Fruit fly (Drosophila melanogaster): ENCODE data around the gene CG33003.

The CG33003 gene

dm6 chr2L:4440881-4441737 lies 40.4 kb downstream of the CG33003 start, which contains the start of gene CG15431 (continued):
- no peak for TF ChIP-seq tna (GFP tag; IDR thresholded peaks at IDR 0.05; ENCODE audit: partially characterized antibody)
- no peak for TF ChIP-seq CG9876 (GFP tag; optimal IDR thresholded peaks at IDR 0.05)
- no peak for TF ChIP-seq Stat92E (GFP tag; optimal IDR thresholded peaks at IDR 0.05)
- TF ChIP-seq pb (GFP tag; optimal IDR thresholded peaks at IDR 0.05) = no peak
- no peak for TF ChIP-seq CG7928 (GFP tag; optimal IDR thresholded peaks at IDR 0.05)
- peak; percentile 63 for TF ChIP-seq CG17359 (tag; optimal IDR thresholded peaks at IDR 0.05)
- TF ChIP-seq Optix (GFP tag; IDR thresholded peaks at IDR 0.05) = 0 out of 3 replicates have a peak, but pooled peaks have one; percentile 50
- TF ChIP-seq CG6272 (GFP tag; IDR thresholded peaks at IDR 0.05) = peak; percentile 35; the same call in 1 of the 2 replicates
- TF ChIP-seq hkb (optimal IDR thresholded peaks at IDR 0.05) = no peak
- peak; percentile 67 for TF ChIP-seq hkb (GFP tag; IDR thresholded peaks at IDR 0.05)
- 0 out of 2 replicates have a peak, but pooled peaks have one; percentile 8 for TF ChIP-seq CG14667 (GFP tag; IDR thresholded peaks at IDR 0.05)
- TF ChIP-seq Mes4 (GFP tag; optimal IDR thresholded peaks at IDR 0.05) = no peak
- no peak for TF ChIP-seq p53 (GFP tag; optimal IDR thresholded peaks at IDR 0.05)
- peak; percentile 67 for TF ChIP-seq sd (tag; optimal IDR thresholded peaks at IDR 0.05)
- TF ChIP-seq mam (GFP tag; optimal IDR thresholded peaks at IDR 0.05) = peak; percentile 44
- peak; percentile 41 for TF ChIP-seq CG4854 (GFP tag; optimal IDR thresholded peaks at IDR 0.05)
- peak; percentile 57 for TF ChIP-seq ttk (GFP tag; IDR thresholded peaks at IDR 0.05)
- no peak for TF ChIP-seq CG10462 (GFP tag; optimal IDR thresholded peaks at IDR 0.05)
- TF ChIP-seq br (optimal IDR thresholded peaks at IDR 0.05) = no peak
- TF ChIP-seq CG31224 (GFP tag; IDR thresholded peaks at IDR 0.05) = peak; percentile 37; the same call in 1 of the 2 replicates
- TF ChIP-seq rib (GFP tag; IDR thresholded peaks at IDR 0.05) = peak; percentile 65
- TF ChIP-seq CG6654 (GFP tag; optimal IDR thresholded peaks at IDR 0.05) = no peak
- no peak for TF ChIP-seq CG15601 (tag; optimal IDR thresholded peaks at IDR 0.05)
- TF ChIP-seq CG8924 (tag; optimal IDR thresholded peaks at IDR 0.05) = peak; percentile 56
- peak; percentile 21 for TF ChIP-seq CG10274 (GFP tag; optimal IDR thresholded peaks at IDR 0.05)
- TF ChIP-seq CG4820 (GFP tag; optimal IDR thresholded peaks at IDR 0.05) = peak; percentile 25
- no peak for TF ChIP-seq CG7271 (tag; optimal IDR thresholded peaks at IDR 0.05)
- no peak for TF ChIP-seq cad (GFP tag; optimal IDR thresholded peaks at IDR 0.05)
- no peak for TF ChIP-seq trh (GFP tag; optimal IDR thresholded peaks at IDR 0.05)
- TF ChIP-seq Adf1 (GFP tag; IDR thresholded peaks at IDR 0.05) = peak; percentile 42; the same call in 1 of the 2 replicates
- TF ChIP-seq MBD-R2 (GFP tag; IDR thresholded peaks at IDR 0.05) = peak; percentile 35; the same call in 1 of the 2 replicates
- TF ChIP-seq CG16863 (GFP tag; optimal IDR thresholded peaks at IDR 0.05) = no peak
- no peak for TF ChIP-seq CG31365 (tag; optimal IDR thresholded peaks at IDR 0.05)
- TF ChIP-seq Bdp1 (GFP tag; optimal IDR thresholded peaks at IDR 0.05) = no peak
- no peak for TF ChIP-seq CG31388 (GFP tag; optimal IDR thresholded peaks at IDR 0.05)
- TF ChIP-seq Oli (tag; optimal IDR thresholded peaks at IDR 0.05) = peak; percentile 53
- TF ChIP-seq H15 (GFP tag; IDR thresholded peaks at IDR 0.05) = peak; percentile 65; the same call in 2 of the 3 replicates
- TF ChIP-seq Kr (GFP tag; optimal IDR thresholded peaks at IDR 0.05) = no peak
- peak; percentile 31 for TF ChIP-seq nmo (GFP tag; optimal IDR thresholded peaks at IDR 0.05)
- TF ChIP-seq CG7963 (GFP tag; IDR thresholded peaks at IDR 0.05; ENCODE audit: partially characterized antibody) = no peak
- TF ChIP-seq maf-S (GFP tag; optimal IDR thresholded peaks at IDR 0.05) = no peak
- no peak for TF ChIP-seq CG12155 (GFP tag; optimal IDR thresholded peaks at IDR 0.05)
- peak; percentile 52; the same call in 2 of the 3 replicates for TF ChIP-seq ase (GFP tag; IDR thresholded peaks at IDR 0.05)
- TF ChIP-seq CG1529 (GFP tag; optimal IDR thresholded peaks at IDR 0.05) = no peak
- TF ChIP-seq CG12299 (tag; optimal IDR thresholded peaks at IDR 0.05) = peak; percentile 56
- TF ChIP-seq Ssrp (tag; optimal IDR thresholded peaks at IDR 0.05) = no peak
- peak; percentile 17 for TF ChIP-seq CG4424 (GFP tag; optimal IDR thresholded peaks at IDR 0.05)
- TF ChIP-seq HLHmδ (GFP tag; optimal IDR thresholded peaks at IDR 0.05) = no peak
- peak; percentile 42 for TF ChIP-seq gro (GFP tag; optimal IDR thresholded peaks at IDR 0.05)
- peak; percentile 61 for TF ChIP-seq grau (tag; optimal IDR thresholded peaks at IDR 0.05)
